Worm (Caenorhabditis elegans) whole organism, mixed stage, embryonic: ENCODE data around the gene tax-4.

Experiments
- lin-13 ChIP-seq: fragments of 150-350 bp; optimal IDR thresholded peaks from 2 replicates; lab custom pipeline; 2014; ENCODE audit warnings: missing biosample characterization, missing genetic modification characterization
- nhr-12 ChIP-seq: fragments of 150-350 bp; optimal IDR thresholded peaks from 2 replicates; lab custom pipeline; 2014; ENCODE audit warnings: missing biosample characterization, missing genetic modification characterization
- nhr-237 ChIP-seq: fragments of 150-350 bp; optimal IDR thresholded peaks from 2 replicates; lab custom pipeline; 2014; ENCODE audit warnings: missing biosample characterization, missing genetic modification characterization
- nhr-28 ChIP-seq: fragments of 150-350 bp; optimal IDR thresholded peaks from 2 replicates; lab custom pipeline; 2014; ENCODE audit warnings: missing biosample characterization, missing genetic modification characterization
- ztf-11 ChIP-seq: fragments of 150-350 bp; optimal IDR thresholded peaks from 2 replicates; lab custom pipeline; 2014; ENCODE audit warnings: missing biosample characterization, missing genetic modification characterization

DNA sequence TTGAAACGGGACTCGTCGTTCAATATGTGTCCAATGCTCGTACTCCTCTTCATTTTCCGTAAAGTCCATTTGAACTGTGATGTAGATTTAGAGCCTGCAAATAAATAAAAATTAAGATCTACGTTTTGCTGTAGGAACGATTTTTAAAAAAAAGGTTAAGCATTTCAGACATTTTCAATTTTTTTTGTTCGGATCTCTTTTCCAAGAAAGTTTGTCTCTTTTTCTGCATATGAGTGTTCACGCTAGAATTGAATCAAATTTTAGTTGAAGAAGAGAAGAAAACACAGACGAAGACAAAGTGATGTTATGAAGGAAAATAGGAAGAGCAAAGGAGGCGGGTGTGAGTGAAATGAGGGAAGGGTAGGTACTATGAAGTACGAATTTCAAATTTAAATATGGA, 34.0 kb downstream of the tax-4 start, which contains the start of gene npr-29:
- no peak for TF ChIP-seq nhr-12
- TF ChIP-seq lin-13 (tag; lab: Kevin White, UChicago): no peak
- no peak for TF ChIP-seq nhr-237
- no peak for TF ChIP-seq nhr-28
- no peak for TF ChIP-seq ztf-11 (tag; lab: Kevin White, UChicago)
